Worm (Caenorhabditis elegans) whole organism, L4 larva: ENCODE results near the gene F58H1.3.

Source experiments
- F37D6.2 ChIP-seq: sonication (generic microtip); optimal IDR thresholded peaks from 2 replicates; lab custom pipeline; 2016; ENCODE audit warnings: mild to moderate bottlenecking, missing genetic modification characterization, missing compliant biosample characterization
- F44E2.7 ChIP-seq: fragments of 200-800 bp; sonication (Bioruptor generic); IDR thresholded peaks from 2 replicates; pipeline ENCODE4 v2.1.2; 2022; ENCODE audit warnings: missing genetic modification characterization, missing compliant biosample characterization
- R02D3.7 ChIP-seq: fragments of 150-350 bp; sonication (generic microtip); optimal IDR thresholded peaks from 3 replicates; lab custom pipeline; 2014; ENCODE audit warnings: missing biosample characterization, missing genetic modification characterization
- T20F7.1 ChIP-seq: fragments of 200-800 bp; sonication (Bioruptor generic); optimal IDR thresholded peaks from 2 replicates; lab custom pipeline; 2018; ENCODE audit warnings: mild to moderate bottlenecking, missing genetic modification characterization, missing compliant biosample characterization
- Y105C5A.15 ChIP-seq: fragments of 200-800 bp; sonication (Bioruptor generic); IDR thresholded peaks from 2 replicates; pipeline ENCODE4 v1.3.6; 2022; ENCODE audit warnings: missing genetic modification characterization, missing compliant biosample characterization
- Y48G9A.11 ChIP-seq: fragments of 200-800 bp; sonication (Bioruptor generic); IDR thresholded peaks from 2 replicates; pipeline ENCODE4 v1.3.6; 2022; ENCODE audit warnings: missing genetic modification reagents, missing genetic modification characterization, missing compliant biosample characterization
- Y5F2A.4 ChIP-seq: fragments of 200-800 bp; sonication (Bioruptor generic); optimal IDR thresholded peaks from 2 replicates; lab custom pipeline; 2018; ENCODE audit warnings: mild to moderate bottlenecking, missing genetic modification characterization, missing compliant biosample characterization
- aha-1 ChIP-seq: fragments of 150-350 bp; peaks from one replicate; lab custom pipeline; 2014; ENCODE audit warnings: missing biosample characterization, missing genetic modification characterization
- ama-1 ChIP-seq: fragments of 150-350 bp; optimal IDR thresholded peaks from 2 replicates; lab custom pipeline; 2014; ENCODE audit warnings: inconsistent platforms, mixed read lengths
- attf-4 ChIP-seq: sonication (generic microtip); optimal IDR thresholded peaks from 3 replicates; lab custom pipeline; 2017; ENCODE audit warnings: missing biosample characterization, missing genetic modification characterization
- ceh-32 ChIP-seq: sonication (generic microtip); optimal IDR thresholded peaks from 2 replicates; lab custom pipeline; 2016; ENCODE audit warnings: mild to moderate bottlenecking, missing genetic modification characterization, missing compliant biosample characterization; ENCODE audit not compliant: poor library complexity
- ceh-82 ChIP-seq: sonication (generic microtip); optimal IDR thresholded peaks from 2 replicates; lab custom pipeline; 2017; ENCODE audit warnings: missing biosample characterization, missing genetic modification characterization
- daf-16 ChIP-seq, 3 experiments: sonication (generic microtip); optimal IDR thresholded peaks; 2 replicates each; lab custom pipeline; 2016 to 2017; ENCODE audit warnings: missing genetic modification characterization in 3 of 3, missing genetic modification reagents in 3 of 3, mild to moderate bottlenecking in 2 of 3, missing compliant biosample characterization in 2 of 3, missing biosample characterization in 1 of 3, moderate library complexity in 1 of 3
- dmd-6 ChIP-seq: fragments of 200-800 bp; sonication (Bioruptor generic); IDR thresholded peaks from 2 replicates; pipeline ENCODE4 v1.3.6; 2022; ENCODE audit warnings: missing genetic modification reagents, missing genetic modification characterization, missing compliant biosample characterization
- dmd-9 ChIP-seq: fragments of 200-800 bp; sonication (Bioruptor generic); IDR thresholded peaks from 2 replicates; pipeline ENCODE4 v1.3.6; 2022; ENCODE audit warnings: missing genetic modification reagents, missing genetic modification characterization, missing compliant biosample characterization
- dpl-1 ChIP-seq: fragments of 150-350 bp; optimal IDR thresholded peaks from 2 replicates; lab custom pipeline; 2014; ENCODE audit warnings: missing biosample characterization, missing genetic modification reagents, missing genetic modification characterization
- duxl-1 ChIP-seq: sonication (generic microtip); optimal IDR thresholded peaks from 2 replicates; lab custom pipeline; 2016; ENCODE audit warnings: mild to moderate bottlenecking, missing genetic modification characterization, moderate library complexity, missing compliant biosample characterization; ENCODE audit not compliant: poor library complexity
- dve-1 ChIP-seq: sonication (generic microtip); optimal IDR thresholded peaks from 2 replicates; lab custom pipeline; 2017; ENCODE audit warnings: antibody characterized with exemption, mild to moderate bottlenecking, missing genetic modification characterization, missing compliant biosample characterization; ENCODE audit not compliant: insufficient read depth
- fos-1 ChIP-seq: fragments of 150-350 bp; optimal IDR thresholded peaks from 2 replicates; lab custom pipeline; 2014; ENCODE audit warnings: missing biosample characterization, missing genetic modification characterization
- hif-1 ChIP-seq, 2 experiments: sonication (generic microtip); optimal IDR thresholded peaks; 2 replicates each; lab custom pipeline; 2016 to 2017; ENCODE audit warnings: missing compliant biosample characterization in 2 of 2, missing genetic modification characterization in 2 of 2, missing genetic modification reagents in 2 of 2, missing genotype in 2 of 2, mild to moderate bottlenecking in 1 of 2
- hlh-11 ChIP-seq: fragments of 200-800 bp; sonication (Bioruptor generic); optimal IDR thresholded peaks from 2 replicates; lab custom pipeline; 2018; ENCODE audit warnings: mild to moderate bottlenecking, missing genetic modification characterization, missing compliant biosample characterization
- hlh-30 ChIP-seq: sonication (generic microtip); optimal IDR thresholded peaks from 2 replicates; lab custom pipeline; 2017; ENCODE audit warnings: antibody characterized with exemption, mild to moderate bottlenecking, missing genetic modification characterization, missing compliant biosample characterization; ENCODE audit not compliant: insufficient read depth
- lim-7 ChIP-seq: fragments of 200-800 bp; sonication (Bioruptor generic); IDR thresholded peaks from 2 replicates; pipeline ENCODE4 v1.3.6; 2022; ENCODE audit warnings: missing genetic modification characterization, missing compliant biosample characterization
- lin-1 ChIP-seq: fragments of 200-800 bp; sonication (Bioruptor generic); IDR thresholded peaks from 2 replicates; pipeline ENCODE4 v1.3.6; 2022; ENCODE audit warnings: missing genetic modification reagents, missing genetic modification characterization, missing compliant biosample characterization
- lir-3 ChIP-seq: sonication (generic microtip); optimal IDR thresholded peaks from 2 replicates; lab custom pipeline; 2016; ENCODE audit warnings: mild to moderate bottlenecking, missing genetic modification characterization, missing compliant biosample characterization
- lsy-2 ChIP-seq, 2 experiments: fragments of 150-350 bp in 1 of 2; sonication (generic microtip) in 1 of 2; optimal IDR thresholded peaks; 2 replicates each; lab custom pipeline; 2014 to 2017; ENCODE audit warnings: missing biosample characterization in 2 of 2, missing genetic modification characterization in 2 of 2
- madf-9 ChIP-seq: fragments of 200-800 bp; sonication (Bioruptor generic); conservative IDR thresholded peaks from 2 replicates; pipeline ENCODE4 v1.3.6; 2022; ENCODE audit warnings: missing genetic modification reagents, missing genetic modification characterization, missing compliant biosample characterization
- mdl-1 ChIP-seq, 2 experiments: fragments of 150-350 bp in 1 of 2; sonication (generic microtip) in 1 of 2; optimal IDR thresholded peaks; 2 replicates each; lab custom pipeline; 2014 to 2017; ENCODE audit warnings: missing biosample characterization in 2 of 2, missing genetic modification characterization in 2 of 2
- mdt-29 ChIP-seq: fragments of 200-800 bp; sonication (Bioruptor generic); IDR thresholded peaks from 2 replicates; pipeline ENCODE4 v1.3.6; 2022; ENCODE audit warnings: missing genetic modification reagents, missing genetic modification characterization, missing compliant biosample characterization
- mes-2 ChIP-seq: sonication (generic microtip); optimal IDR thresholded peaks from 2 replicates; lab custom pipeline; 2016; ENCODE audit warnings: missing genotype, mild to moderate bottlenecking, missing genetic modification characterization, missing compliant biosample characterization; ENCODE audit not compliant: poor library complexity, severe bottlenecking
- mxl-3 ChIP-seq: fragments of 200-800 bp; sonication (Bioruptor generic); optimal IDR thresholded peaks from 2 replicates; lab custom pipeline; 2018; ENCODE audit warnings: mild to moderate bottlenecking, missing genetic modification characterization, missing compliant biosample characterization
- nhr-10 ChIP-seq: fragments of 150-350 bp; optimal IDR thresholded peaks from 2 replicates; lab custom pipeline; 2014; ENCODE audit warnings: missing biosample characterization, missing genetic modification characterization
- nhr-102 ChIP-seq: sonication (generic microtip); optimal IDR thresholded peaks from 2 replicates; lab custom pipeline; 2016; ENCODE audit warnings: mild to moderate bottlenecking, missing genetic modification characterization, moderate library complexity, missing compliant biosample characterization
- nhr-11 ChIP-seq: fragments of 150-350 bp; optimal IDR thresholded peaks from 2 replicates; lab custom pipeline; 2014; ENCODE audit warnings: missing biosample characterization, missing genetic modification characterization
- nhr-41 ChIP-seq: fragments of 200-800 bp; sonication (Bioruptor generic); IDR thresholded peaks from 2 replicates; pipeline ENCODE4 v1.3.6; 2022; ENCODE audit warnings: missing genetic modification reagents, missing genetic modification characterization, missing compliant biosample characterization
- nhr-42 ChIP-seq: fragments of 200-800 bp; sonication (Bioruptor generic); IDR thresholded peaks from 2 replicates; pipeline ENCODE4 v1.3.6; 2022; ENCODE audit warnings: missing genetic modification characterization, missing compliant biosample characterization
- nhr-48 ChIP-seq: sonication (generic microtip); optimal IDR thresholded peaks from 2 replicates; lab custom pipeline; 2016; ENCODE audit warnings: mild to moderate bottlenecking, missing genetic modification characterization, missing compliant biosample characterization
- nhr-76 ChIP-seq: fragments of 150-350 bp; optimal IDR thresholded peaks from 2 replicates; lab custom pipeline; 2014; ENCODE audit warnings: missing biosample characterization, missing genetic modification characterization
- nhr-77 ChIP-seq: fragments of 150-350 bp; optimal IDR thresholded peaks from 2 replicates; lab custom pipeline; 2014; ENCODE audit warnings: missing biosample characterization, missing genetic modification characterization
- pha-4 ChIP-seq, 2 experiments: fragments of 150-350 bp in 1 of 2; fragments of 200-800 bp in 1 of 2; sonication (Bioruptor generic) in 1 of 2; IDR thresholded peaks in 1 of 2; optimal IDR thresholded peaks in 1 of 2; 2 replicates each; pipeline versions ENCODE4 v1.3.6 to Lab custom; 2014 to 2022; ENCODE audit warnings: missing genetic modification characterization in 2 of 2, missing genetic modification reagents in 2 of 2, missing biosample characterization in 1 of 2, missing compliant biosample characterization in 1 of 2
- pqm-1 ChIP-seq: sonication (generic microtip); optimal IDR thresholded peaks from 2 replicates; lab custom pipeline; 2017; ENCODE audit warnings: missing biosample characterization, missing genetic modification characterization
- saeg-2 ChIP-seq: fragments of 200-800 bp; sonication (Bioruptor generic); IDR thresholded peaks from 2 replicates; pipeline ENCODE4 v1.3.6; 2022; ENCODE audit warnings: missing genetic modification reagents, missing genetic modification characterization, missing compliant biosample characterization
- snpc-4 ChIP-seq: fragments of 150-350 bp; optimal IDR thresholded peaks from 2 replicates; lab custom pipeline; 2014; ENCODE audit warnings: missing biosample characterization, missing genetic modification characterization
- unc-62 ChIP-seq, 3 experiments: fragments of 150-350 bp in 1 of 3; sonication (generic microtip); optimal IDR thresholded peaks in 2 of 3; peaks in 1 of 3; 1 replicate in 1 of 3; 2 replicates in 2 of 3; lab custom pipeline; 2014 to 2017; ENCODE audit warnings: missing biosample characterization in 3 of 3, missing genetic modification characterization in 3 of 3, missing genetic modification reagents in 3 of 3, missing genotype in 1 of 3
- zag-1 ChIP-seq: fragments of 150-350 bp; optimal IDR thresholded peaks from 2 replicates; lab custom pipeline; 2014; ENCODE audit warnings: missing biosample characterization, missing genetic modification characterization
- zip-11 ChIP-seq: fragments of 200-800 bp; sonication (Bioruptor generic); IDR thresholded peaks from 2 replicates; pipeline ENCODE4 v1.3.6; 2022; ENCODE audit warnings: missing genetic modification characterization, missing compliant biosample characterization
- ztf-7 ChIP-seq: fragments of 150-350 bp; optimal IDR thresholded peaks from 2 replicates; lab custom pipeline; 2014; ENCODE audit warnings: missing biosample characterization, missing genetic modification characterization

The F58H1.3 gene

ce11 chrV:11885939-11886338 lies 47.8 kb upstream of the F58H1.3 start (continued):
- TF ChIP-seq pha-4 (GFP tag; IDR thresholded peaks at IDR 0.05; lab: Robert Waterston, UW) (no peak), pha-4 (tag; optimal IDR thresholded peaks at IDR 0.05; lab: Kevin White, UChicago) (peak; percentile 2), lin-1 (GFP tag; lab: Robert Waterston, UW) (peak; percentile 67; the same call in 1 of the 2 replicates), nhr-102 (tag; lab: Kevin White, UChicago) (peak; percentile 42), hlh-11 (peak; percentile 92), F44E2.7 (GFP tag; lab: Robert Waterston, UW) (no peak), mes-2 (tag; lab: Kevin White, UChicago) (peak; percentile 32), nhr-11 (tag; lab: Kevin White, UChicago) (peak; percentile 46), R02D3.7 (no peak), T20F7.1 (GFP tag; lab: Kevin White, UChicago) (peak; percentile 50), duxl-1 (no peak), snpc-4 (no peak), Y105C5A.15 (GFP tag; lab: Robert Waterston, UW) (no peak), dmd-9 (GFP tag; lab: Robert Waterston, UW) (no peak), nhr-42 (no peak), hlh-30 (tag; lab: Kevin White, UChicago) (peak; percentile 91), F37D6.2 (no peak), dve-1 (peak; percentile 98), Y48G9A.11 (GFP tag; lab: Robert Waterston, UW) (no peak), nhr-76 (tag; lab: Kevin White, UChicago) (peak; percentile 6), ceh-82 (no peak), mxl-3 (GFP tag; lab: Kevin White, UChicago) (peak; percentile 81)

ce11 chrV:11887988-11888499 lies 45.7 kb upstream of the F58H1.3 start, which contains the start of gene adh-1:
adh-1 (plus strand) TSS chrV:11888248.
- TF ChIP-seq aha-1 = peak; percentile 97
- TF ChIP-seq dmd-6 (GFP tag; lab: Robert Waterston, UW) = peak; percentile 96
- TF ChIP-seq hlh-11 = peak; percentile 92
- no peak for TF ChIP-seq fos-1 (tag; lab: Kevin White, UChicago)
- peak in 1 of 2 experiments; percentile 45 for TF ChIP-seq lsy-2 (tag; optimal IDR thresholded peaks at IDR 0.05; lab: Kevin White, UChicago)
- no peak for TF ChIP-seq attf-4 (tag; lab: Kevin White, UChicago)
- no peak for TF ChIP-seq madf-9 (GFP tag; lab: Robert Waterston, UW)
- no peak for TF ChIP-seq T20F7.1 (GFP tag; lab: Kevin White, UChicago)
- TF ChIP-seq ztf-7 (tag; lab: Kevin White, UChicago) = no peak
- peak; percentile 61 for TF ChIP-seq dve-1
- TF ChIP-seq unc-62 (GFP tag; optimal IDR thresholded peaks at IDR 0.05 in 1 of 2; lab: Kevin White, UChicago) = peak in 1 of 2 experiments; percentile 99
- no peak for TF ChIP-seq unc-62 (tag; optimal IDR thresholded peaks at IDR 0.05; lab: Kevin White, UChicago)
- peak in 1 of 2 experiments; percentile 50 for TF ChIP-seq daf-16 (GFP tag; optimal IDR thresholded peaks at IDR 0.05; lab: Kevin White, UChicago)
- peak; percentile 72 for TF ChIP-seq daf-16 (tag; optimal IDR thresholded peaks at IDR 0.05; lab: Kevin White, UChicago)
- no peak for TF ChIP-seq lir-3
- peak; percentile 93 for TF ChIP-seq ama-1 (lab: Kevin White, UChicago)
- peak; percentile 95 for TF ChIP-seq nhr-10 (tag; lab: Kevin White, UChicago)
- peak; percentile 66; the same call in 1 of the 2 replicates for TF ChIP-seq mdt-29 (GFP tag; lab: Robert Waterston, UW)
- no peak for TF ChIP-seq lim-7 (GFP tag; lab: Robert Waterston, UW)
- peak; percentile 38 for TF ChIP-seq nhr-102 (tag; lab: Kevin White, UChicago)
- TF ChIP-seq hlh-30 (tag; lab: Kevin White, UChicago) = peak; percentile 89
- TF ChIP-seq pqm-1 = peak; percentile 5
- peak; percentile 49 to 78 for TF ChIP-seq hif-1 (tag; optimal IDR thresholded peaks at IDR 0.05; lab: Kevin White, UChicago)
- TF ChIP-seq zip-11 (GFP tag; lab: Robert Waterston, UW) = no peak
- no peak for TF ChIP-seq nhr-41 (GFP tag; lab: Robert Waterston, UW)
- no peak for TF ChIP-seq F44E2.7 (GFP tag; lab: Robert Waterston, UW)
- TF ChIP-seq duxl-1 = no peak
- TF ChIP-seq dpl-1 (GFP tag; lab: Kevin White, UChicago) = peak; percentile 2
- TF ChIP-seq saeg-2 (GFP tag; lab: Robert Waterston, UW) = 0 out of 2 replicates have a peak, but pooled peaks have one; percentile 28
- TF ChIP-seq nhr-48 (tag; lab: Kevin White, UChicago) = peak; percentile 88
- TF ChIP-seq nhr-77 = peak; percentile 83
- no peak for TF ChIP-seq ceh-32 (tag; lab: Kevin White, UChicago)
- TF ChIP-seq zag-1 (tag; lab: Kevin White, UChicago) = no peak
- peak; percentile 96 to 99 for TF ChIP-seq mdl-1 (tag; optimal IDR thresholded peaks at IDR 0.05; lab: Kevin White, UChicago)
- no peak for TF ChIP-seq Y5F2A.4 (GFP tag; lab: Kevin White, UChicago)
